Fruit fly (Drosophila melanogaster): ENCODE results near the gene mtm.

mtm gene

DNA sequence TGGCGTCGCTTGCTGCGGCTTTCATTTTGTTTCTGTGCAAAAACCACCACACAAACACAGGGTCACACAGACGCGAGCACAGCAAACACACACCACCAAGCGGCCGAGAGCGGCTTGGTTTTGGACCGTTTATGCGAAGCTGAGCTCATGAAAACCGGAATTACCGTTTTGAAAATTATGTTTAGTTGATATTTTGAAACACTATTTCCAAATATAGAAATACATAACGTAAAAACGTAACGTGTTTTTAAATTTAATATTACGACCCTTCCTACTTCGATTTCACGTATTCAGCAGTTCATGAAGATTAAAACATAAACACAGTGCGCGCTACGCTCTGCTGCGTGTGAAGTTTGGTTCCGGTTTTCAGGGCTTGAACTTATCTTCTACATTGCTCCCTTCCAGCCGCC is 14.4 kb upstream of the mtm start (continued):
- TF ChIP-seq CG1603 (tag; optimal IDR thresholded peaks at IDR 0.05) (peak; percentile 97), Atf6 (GFP tag; IDR thresholded peaks at IDR 0.05) (peak; percentile 97), stc (GFP tag; IDR thresholded peaks at IDR 0.05) (peak; percentile 95), ham (GFP tag; IDR thresholded peaks at IDR 0.05) (peak; percentile 61; the same call in 1 of the 2 replicates), ci (GFP tag; IDR thresholded peaks at IDR 0.05) (peak; percentile 99), E2f2 (GFP tag; IDR thresholded peaks at IDR 0.05) (peak; percentile 80), bcd (GFP tag; optimal IDR thresholded peaks at IDR 0.05) (peak; percentile 94), Optix (GFP tag; IDR thresholded peaks at IDR 0.05) (peak; percentile 91), Ptx1 (GFP tag; IDR thresholded peaks at IDR 0.05) (peak; percentile 92), CG17361 (GFP tag; IDR thresholded peaks at IDR 0.05) (no peak; the same call in none of the 3 replicates), ind (GFP tag; optimal IDR thresholded peaks at IDR 0.05) (peak; percentile 90), MTF-1 (GFP tag; optimal IDR thresholded peaks at IDR 0.05; ENCODE audit: borderline replicate concordance) (peak; percentile 91), YL-1 (GFP tag; optimal IDR thresholded peaks at IDR 0.05) (peak; percentile 83), eve (GFP tag; optimal IDR thresholded peaks at IDR 0.05) (no peak), CG11398 (GFP tag; optimal IDR thresholded peaks at IDR 0.05) (peak; percentile 95), Xbp1 (GFP tag; optimal IDR thresholded peaks at IDR 0.05) (peak; percentile 95), CG13123 (GFP tag; optimal IDR thresholded peaks at IDR 0.05) (peak; percentile 77), HLH54F (GFP tag; optimal IDR thresholded peaks at IDR 0.05) (peak; percentile 93), Doc2 (GFP tag; IDR thresholded peaks at IDR 0.05) (no peak), chif (GFP tag; optimal IDR thresholded peaks at IDR 0.05) (peak; percentile 92 to 93), ems (GFP tag; optimal IDR thresholded peaks at IDR 0.05) (peak; percentile 95), Ets97D (GFP tag; optimal IDR thresholded peaks at IDR 0.05) (peak; percentile 85), CkIIα-i1 (GFP tag; IDR thresholded peaks at IDR 0.05) (peak; percentile 36; the same call in 1 of the 2 replicates), HLHmδ (GFP tag; optimal IDR thresholded peaks at IDR 0.05) (no peak), CG13424 (tag; optimal IDR thresholded peaks at IDR 0.05) (peak; percentile 98), Sox100B (GFP tag; optimal IDR thresholded peaks at IDR 0.05) (peak; percentile 94), CG2199 (GFP tag; IDR thresholded peaks at IDR 0.05) (peak; percentile 89; the same call in 2 of the 3 replicates), CG9876 (GFP tag; optimal IDR thresholded peaks at IDR 0.05) (peak; percentile 76), croc (GFP tag; conservative IDR thresholded peaks at IDR 0.05) (peak; percentile 82), CG7839 (tag; optimal IDR thresholded peaks at IDR 0.05) (peak; percentile 96)

dm6 chr2L:6050575-6050974 is 13.8 kb upstream of the mtm start, which contains the start of gene CG9135:
Gene CG9135, plus strand, starts transcription at chr2L:6050800.
- TF ChIP-seq Lhr (GFP tag; optimal IDR thresholded peaks at IDR 0.05) (peak; percentile 56), CG15514 (GFP tag; optimal IDR thresholded peaks at IDR 0.05) (peak; percentile 58), Oaz (GFP tag; IDR thresholded peaks at IDR 0.05) (no peak), CG6272 (GFP tag; IDR thresholded peaks at IDR 0.05) (peak; percentile 28; the same call in 1 of the 2 replicates), Sry-δ (GFP tag; optimal IDR thresholded peaks at IDR 0.05) (peak; percentile 84), CG34376 (GFP tag; optimal IDR thresholded peaks at IDR 0.05) (no peak), CG1792 (GFP tag; optimal IDR thresholded peaks at IDR 0.05) (no peak), unc-4 (GFP tag; IDR thresholded peaks at IDR 0.05; ENCODE audit: partially characterized antibody) (peak; percentile 99), phol (tag; optimal IDR thresholded peaks at IDR 0.05) (peak; percentile 41), HmgZ (tag; optimal IDR thresholded peaks at IDR 0.05) (peak; percentile 23), E2f2 (GFP tag; IDR thresholded peaks at IDR 0.05) (peak; percentile 72), gem (tag; optimal IDR thresholded peaks at IDR 0.05) (no peak), sna (GFP tag; IDR thresholded peaks at IDR 0.05; ENCODE audit: partially characterized antibody) (peak; percentile 98), CG42726 (GFP tag; IDR thresholded peaks at IDR 0.05; ENCODE audit: partially characterized antibody) (peak; percentile 99), CG3995 (GFP tag; optimal IDR thresholded peaks at IDR 0.05) (peak; percentile 60), Myb (GFP tag; optimal IDR thresholded peaks at IDR 0.05) (peak; percentile 20), CG10267 (tag; optimal IDR thresholded peaks at IDR 0.05) (peak; percentile 19), Bteb2 (GFP tag; optimal IDR thresholded peaks at IDR 0.05) (no peak), CG2116 (GFP tag; optimal IDR thresholded peaks at IDR 0.05) (peak; percentile 93), CG4617 (GFP tag; optimal IDR thresholded peaks at IDR 0.05; ENCODE audit: borderline replicate concordance) (peak; percentile 14), nmo (GFP tag; optimal IDR thresholded peaks at IDR 0.05) (peak; percentile 36), zen2 (GFP tag; IDR thresholded peaks at IDR 0.05; ENCODE audit: partially characterized antibody) (peak; percentile 99)

All from whole organism, embryonic.